Worm (Caenorhabditis elegans) whole organism, L2 larva: ENCODE results near the gene Y11D7A.9.
"Not testable (repeated sequence)": the region's sequence is repeated elsewhere in the genome, so short reads cannot be mapped to it uniquely, and the experiment has no call there.

Experiments used
- C34F6.9 ChIP-seq: fragments of 150-350 bp; optimal IDR thresholded peaks from 2 replicates; lab custom pipeline; 2014; ENCODE audit warnings: missing biosample characterization, missing genetic modification characterization
- Y55F3AM.14 ChIP-seq: fragments of 200-800 bp; sonication (Bioruptor generic); optimal IDR thresholded peaks from 2 replicates; lab custom pipeline; 2018; ENCODE audit warnings: mild to moderate bottlenecking, missing genetic modification characterization, missing compliant biosample characterization
- alr-1 ChIP-seq: fragments of 150-350 bp; optimal IDR thresholded peaks from 2 replicates; lab custom pipeline; 2014; ENCODE audit warnings: missing biosample characterization, missing genetic modification characterization
- ama-1 ChIP-seq: fragments of 150-350 bp; optimal IDR thresholded peaks from 2 replicates; lab custom pipeline; 2018; ENCODE audit warnings: inconsistent platforms
- blmp-1 ChIP-seq: sonication (generic microtip); optimal IDR thresholded peaks from 2 replicates; lab custom pipeline; 2017; ENCODE audit warnings: missing genetic modification characterization, mild to moderate bottlenecking, missing compliant biosample characterization, antibody characterized with exemption, moderate library complexity; ENCODE audit not compliant: insufficient read depth
- ceh-16 ChIP-seq: fragments of 150-350 bp; optimal IDR thresholded peaks from 2 replicates; lab custom pipeline; 2014; ENCODE audit warnings: missing biosample characterization, missing genetic modification characterization
- ceh-82 ChIP-seq: fragments of 150-350 bp; optimal IDR thresholded peaks from 2 replicates; lab custom pipeline; 2014; ENCODE audit warnings: missing biosample characterization, missing genetic modification characterization
- crh-2 ChIP-seq: sonication (generic microtip); optimal IDR thresholded peaks from 2 replicates; lab custom pipeline; 2017; ENCODE audit warnings: missing biosample characterization, missing genetic modification characterization
- dmd-4 ChIP-seq: sonication (generic microtip); optimal IDR thresholded peaks from 2 replicates; lab custom pipeline; 2017; ENCODE audit warnings: missing biosample characterization, missing genetic modification characterization
- egl-27 ChIP-seq: sonication (generic microtip); optimal IDR thresholded peaks from 3 replicates; lab custom pipeline; 2017; ENCODE audit warnings: missing biosample characterization, missing genetic modification reagents, missing genetic modification characterization
- elt-1 ChIP-seq: fragments of 150-350 bp; optimal IDR thresholded peaks from 2 replicates; lab custom pipeline; 2014; ENCODE audit warnings: missing biosample characterization, missing genetic modification characterization
- elt-3 ChIP-seq: sonication (generic microtip); optimal IDR thresholded peaks from 2 replicates; lab custom pipeline; 2017; ENCODE audit warnings: missing biosample characterization, missing genetic modification characterization
- gmeb-1 ChIP-seq: fragments of 150-350 bp; optimal IDR thresholded peaks from 2 replicates; lab custom pipeline; 2014; ENCODE audit warnings: missing biosample characterization, missing genetic modification characterization
- lin-11 ChIP-seq: fragments of 150-350 bp; sonication (generic microtip); optimal IDR thresholded peaks from 2 replicates; lab custom pipeline; 2014; ENCODE audit warnings: missing biosample characterization, missing genetic modification characterization, inconsistent platforms, mixed read lengths
- lin-13 ChIP-seq: fragments of 150-350 bp; optimal IDR thresholded peaks from 2 replicates; lab custom pipeline; 2014; ENCODE audit warnings: missing biosample characterization, missing genetic modification reagents, missing genetic modification characterization
- lin-39 ChIP-seq: fragments of 150-350 bp; optimal IDR thresholded peaks from 2 replicates; lab custom pipeline; 2014; ENCODE audit warnings: missing biosample characterization, missing genetic modification reagents, missing genetic modification characterization
- lsy-2 ChIP-seq, 2 experiments: fragments of 150-350 bp in 1 of 2; sonication (generic microtip) in 1 of 2; optimal IDR thresholded peaks; 2 replicates each; lab custom pipeline; 2014 to 2017; ENCODE audit warnings: missing biosample characterization in 2 of 2, missing genetic modification characterization in 2 of 2
- mdl-1 ChIP-seq, 2 experiments: fragments of 150-350 bp in 1 of 2; sonication (generic microtip) in 1 of 2; optimal IDR thresholded peaks; 2 replicates each; lab custom pipeline; 2017; ENCODE audit warnings: missing biosample characterization in 2 of 2, missing genetic modification characterization in 2 of 2
- nhr-10 ChIP-seq: sonication (generic microtip); optimal IDR thresholded peaks from 2 replicates; lab custom pipeline; 2017; ENCODE audit warnings: missing biosample characterization, missing genetic modification characterization
- nhr-11 ChIP-seq: fragments of 150-350 bp; optimal IDR thresholded peaks from 2 replicates; lab custom pipeline; 2014; ENCODE audit warnings: missing biosample characterization, missing genetic modification characterization
- nhr-12 ChIP-seq: fragments of 150-350 bp; optimal IDR thresholded peaks from 2 replicates; lab custom pipeline; 2014; ENCODE audit warnings: missing biosample characterization, missing genetic modification characterization
- nhr-129 ChIP-seq: fragments of 150-350 bp; optimal IDR thresholded peaks from 2 replicates; lab custom pipeline; 2014; ENCODE audit warnings: missing biosample characterization, missing genetic modification characterization
- nhr-21 ChIP-seq: fragments of 150-350 bp; optimal IDR thresholded peaks from 2 replicates; lab custom pipeline; 2014; ENCODE audit warnings: missing biosample characterization, missing genetic modification characterization
- nhr-23 ChIP-seq: fragments of 150-350 bp; optimal IDR thresholded peaks from 2 replicates; lab custom pipeline; 2014; ENCODE audit warnings: missing biosample characterization, missing genetic modification reagents, missing genetic modification characterization
- nhr-237 ChIP-seq: fragments of 150-350 bp; optimal IDR thresholded peaks from 2 replicates; lab custom pipeline; 2014; ENCODE audit warnings: missing biosample characterization, missing genetic modification characterization
- nhr-6 ChIP-seq: fragments of 150-350 bp; optimal IDR thresholded peaks from 2 replicates; lab custom pipeline; 2014; ENCODE audit warnings: missing biosample characterization, missing genetic modification characterization
- peb-1 ChIP-seq: fragments of 150-350 bp; optimal IDR thresholded peaks from 2 replicates; lab custom pipeline; 2014; ENCODE audit warnings: missing biosample characterization, missing genetic modification characterization
- sem-4 ChIP-seq: fragments of 150-350 bp; optimal IDR thresholded peaks from 2 replicates; lab custom pipeline; 2014; ENCODE audit warnings: missing biosample characterization, missing genetic modification reagents, missing genetic modification characterization
- skn-1 ChIP-seq: sonication (generic microtip); optimal IDR thresholded peaks from 2 replicates; lab custom pipeline; 2017; ENCODE audit warnings: missing biosample characterization, missing genetic modification characterization
- sma-3 ChIP-seq: sonication (generic microtip); optimal IDR thresholded peaks from 2 replicates; lab custom pipeline; 2016; ENCODE audit warnings: missing genetic modification reagents, missing genetic modification characterization, missing compliant biosample characterization
- snpc-4 ChIP-seq: fragments of 150-350 bp; optimal IDR thresholded peaks from 2 replicates; lab custom pipeline; 2014; ENCODE audit warnings: missing biosample characterization, missing genetic modification characterization
- unc-39 ChIP-seq: fragments of 150-350 bp; optimal IDR thresholded peaks from 2 replicates; lab custom pipeline; 2014; ENCODE audit warnings: missing biosample characterization, missing genetic modification characterization
- unc-62 ChIP-seq: fragments of 150-350 bp; optimal IDR thresholded peaks from 2 replicates; lab custom pipeline; 2014; ENCODE audit warnings: missing biosample characterization, missing genetic modification reagents, missing genetic modification characterization
- zag-1 ChIP-seq: fragments of 150-350 bp; optimal IDR thresholded peaks from 2 replicates; lab custom pipeline; 2014; ENCODE audit warnings: missing biosample characterization, missing genetic modification characterization
- ztf-1 ChIP-seq: fragments of 200-800 bp; sonication (Bioruptor generic); conservative IDR thresholded peaks from 2 replicates; pipeline ENCODE4 v1.3.6; 2022; ENCODE audit warnings: missing genetic modification characterization, missing compliant biosample characterization
- ztf-11 ChIP-seq: sonication (generic microtip); optimal IDR thresholded peaks from 2 replicates; lab custom pipeline; 2017; ENCODE audit warnings: missing biosample characterization, missing genetic modification characterization
- ztf-4 ChIP-seq: fragments of 150-350 bp; optimal IDR thresholded peaks from 2 replicates; lab custom pipeline; 2014; ENCODE audit warnings: missing biosample characterization, missing genetic modification characterization

Gene Y11D7A.9

ce11 chrIV:9259687-9260086, 3.8 kb upstream of the Y11D7A.9 start, which contains the start of gene Y11D7A.10:
Y11D7A.10 (minus strand) TSS chrIV:9259768.
- TF ChIP-seq skn-1 (tag; lab: Kevin White, UChicago): peak; percentile 80
- TF ChIP-seq lin-39 (tag; lab: Kevin White, UChicago): no peak

- peak; percentile 9 for TF ChIP-seq sem-4 (tag; lab: Kevin White, UChicago)
- TF ChIP-seq elt-1 (tag; lab: Kevin White, UChicago): no peak
- peak; percentile 44 for TF ChIP-seq ama-1 (lab: Kevin White, UChicago)
- no peak for TF ChIP-seq mdl-1 (tag; optimal IDR thresholded peaks at IDR 0.05; lab: Kevin White, UChicago)
- no peak for TF ChIP-seq ztf-1 (GFP tag; lab: Robert Waterston, UW)
- TF ChIP-seq dmd-4: no peak
- no peak for TF ChIP-seq egl-27 (tag; lab: Kevin White, UChicago)
- no peak for TF ChIP-seq Y55F3AM.14
- TF ChIP-seq ztf-11: no peak
- TF ChIP-seq blmp-1 (tag; lab: Kevin White, UChicago): no peak
- TF ChIP-seq nhr-21: peak; percentile 50
- no peak for TF ChIP-seq nhr-12
These were observed 2.6 kb upstream of the Y11D7A.9 start for ce11 chrIV:9258547-9258946.

ce11 chrIV:9256865-9257264, 948 bp upstream of the Y11D7A.9 start:
- TF ChIP-seq blmp-1 (tag; lab: Kevin White, UChicago) (no peak), elt-3 (tag; lab: Kevin White, UChicago) (no peak), ceh-16 (tag; lab: Kevin White, UChicago) (no peak), nhr-21 (no peak), nhr-12 (no peak), ceh-82 (tag; lab: Kevin White, UChicago) (no peak), gmeb-1 (no peak), lin-11 (tag; lab: Kevin White, UChicago) (no peak), nhr-129 (tag; lab: Kevin White, UChicago) (no peak), nhr-237 (tag; lab: Kevin White, UChicago) (no peak), lin-13 (GFP tag; lab: Kevin White, UChicago) (no peak), nhr-23 (no peak), sem-4 (tag; lab: Kevin White, UChicago) (no peak)

ce11 chrIV:9251079-9251478, 4.8 kb downstream of the Y11D7A.9 start, which contains the start of gene Y11D7A.8:
Y11D7A.8 (plus strand) TSS chrIV:9251379.
- no peak for TF ChIP-seq blmp-1 (tag; lab: Kevin White, UChicago)
- no peak for TF ChIP-seq crh-2
- no peak for TF ChIP-seq nhr-23
- TF ChIP-seq nhr-6: no peak
- TF ChIP-seq zag-1 (tag; lab: Kevin White, UChicago): no peak
- TF ChIP-seq nhr-10: no peak
- no peak for TF ChIP-seq alr-1 (tag; lab: Kevin White, UChicago)
- TF ChIP-seq mdl-1 (tag; optimal IDR thresholded peaks at IDR 0.05; lab: Kevin White, UChicago): no peak
- no peak for TF ChIP-seq nhr-237 (tag; lab: Kevin White, UChicago)
- TF ChIP-seq sma-3: no peak
- TF ChIP-seq elt-1 (tag; lab: Kevin White, UChicago): no peak
- no peak for TF ChIP-seq nhr-12
- TF ChIP-seq gmeb-1: no peak
- no peak for TF ChIP-seq dmd-4
- TF ChIP-seq elt-3 (tag; lab: Kevin White, UChicago): no peak
- TF ChIP-seq lin-11 (tag; lab: Kevin White, UChicago): no peak
- no peak for TF ChIP-seq ztf-4 (tag; lab: Kevin White, UChicago)

- TF ChIP-seq snpc-4; sem-4 (tag; lab: Kevin White, UChicago); gmeb-1: not testable (repeated sequence)
These were observed 6.7 kb downstream of the Y11D7A.9 start, which contains the start of gene Y11D7A.7 for ce11 chrIV:9249219-9249618. Y11D7A.7 (plus strand) TSS chrIV:9249519.

- no peak for TF ChIP-seq ztf-1 (GFP tag; lab: Robert Waterston, UW)
- no peak for TF ChIP-seq nhr-6
- no peak for TF ChIP-seq ceh-82 (tag; lab: Kevin White, UChicago)
- no peak for TF ChIP-seq lsy-2 (tag; optimal IDR thresholded peaks at IDR 0.05; lab: Kevin White, UChicago)
- TF ChIP-seq nhr-237 (tag; lab: Kevin White, UChicago): no peak
- TF ChIP-seq unc-39 (tag; lab: Kevin White, UChicago): no peak
- TF ChIP-seq C34F6.9 (tag; lab: Kevin White, UChicago): no peak
- no peak for TF ChIP-seq nhr-21
- TF ChIP-seq unc-62 (GFP tag; lab: Kevin White, UChicago): no peak
- TF ChIP-seq nhr-11 (tag; lab: Kevin White, UChicago): no peak
- TF ChIP-seq ceh-16 (tag; lab: Kevin White, UChicago): no peak
- no peak for TF ChIP-seq Y55F3AM.14
- TF ChIP-seq peb-1 (tag; lab: Kevin White, UChicago): no peak
- TF ChIP-seq nhr-12: no peak
- TF ChIP-seq sem-4 (tag; lab: Kevin White, UChicago): no peak
- no peak for TF ChIP-seq snpc-4
These were observed 10.5 kb downstream of the Y11D7A.9 start, which contains the start of gene Y11D7A.5 for ce11 chrIV:9245423-9245822. Y11D7A.5 (minus strand) TSS chrIV:9245523.
